Fruit fly (Drosophila melanogaster) whole organism, prepupa: ENCODE data around the gene CG13950.

Source experiments
- CG11294 ChIP-seq: fragments of 200-800 bp; sonication (Bioruptor generic); IDR thresholded peaks from 2 replicates; pipeline ENCODE4 v1.3.6; 2022; ENCODE audit warnings: missing biosample characterization, missing genetic modification characterization
- CG15336 ChIP-seq: fragments of 200-800 bp; sonication (Bioruptor generic); IDR thresholded peaks from 2 replicates; pipeline ENCODE4 v1.3.6; 2022; ENCODE audit warnings: missing biosample characterization, missing genetic modification characterization
- CG31627 ChIP-seq: fragments of 200-800 bp; sonication (Bioruptor generic); optimal IDR thresholded peaks from 3 replicates; lab custom pipeline; 2016; ENCODE audit warnings: missing biosample characterization, missing genetic modification characterization
- CG6854 ChIP-seq: fragments of 200-800 bp; sonication (Bioruptor generic); optimal IDR thresholded peaks from 2 replicates; lab custom pipeline; 2017; ENCODE audit warnings: missing biosample characterization, mild to moderate bottlenecking, missing genetic modification characterization
- CG7368 ChIP-seq: fragments of 200-800 bp; sonication (Bioruptor generic); optimal IDR thresholded peaks from 3 replicates; lab custom pipeline; 2016; ENCODE audit warnings: missing biosample characterization, missing genetic modification characterization
- Eip93F ChIP-seq: fragments of 200-800 bp; sonication (Bioruptor generic); optimal IDR thresholded peaks from 2 replicates; lab custom pipeline; 2016; ENCODE audit warnings: missing biosample characterization, mild to moderate bottlenecking, missing genetic modification characterization
- Hr39 ChIP-seq: fragments of 200-800 bp; sonication (Bioruptor generic); optimal IDR thresholded peaks from 2 replicates; lab custom pipeline; 2016; ENCODE audit warnings: missing biosample characterization, missing genetic modification characterization
- Lpt ChIP-seq: fragments of 200-800 bp; sonication (Bioruptor generic); optimal IDR thresholded peaks from 3 replicates; lab custom pipeline; 2016; ENCODE audit warnings: missing biosample characterization, missing genetic modification characterization
- fkh ChIP-seq: fragments of 200-800 bp; sonication (Bioruptor generic); optimal IDR thresholded peaks from 3 replicates; lab custom pipeline; 2017; ENCODE audit warnings: missing biosample characterization, mild to moderate bottlenecking, missing genetic modification characterization, moderate library complexity
- pdm3 ChIP-seq: fragments of 200-800 bp; sonication (Bioruptor generic); optimal IDR thresholded peaks from 3 replicates; lab custom pipeline; 2016; ENCODE audit warnings: missing biosample characterization, missing genetic modification characterization
- salr ChIP-seq, 2 experiments: fragments of 200-800 bp; sonication (Bioruptor generic); optimal IDR thresholded peaks; 3 replicates each; lab custom pipeline; 2016 to 2018; ENCODE audit warnings: missing biosample characterization in 2 of 2, missing genetic modification characterization in 2 of 2, mild to moderate bottlenecking in 1 of 2

- no peak for TF ChIP-seq CG7368 (GFP tag; lab: Kevin White, UChicago)
- TF ChIP-seq Eip93F = no peak
- no peak for TF ChIP-seq CG31627 (GFP tag; lab: Kevin White, UChicago)
- TF ChIP-seq Hr39 (GFP tag; lab: Kevin White, UChicago) = no peak
- TF ChIP-seq CG11294 = no peak
- TF ChIP-seq Lpt (GFP tag; lab: Kevin White, UChicago) = no peak
- no peak for TF ChIP-seq CG6854
- TF ChIP-seq CG15336 (GFP tag; lab: Robert Waterston, UW) = peak; percentile 14; the same call in 1 of the 2 replicates
- no peak for TF ChIP-seq pdm3
- no peak for TF ChIP-seq salr (GFP tag; optimal IDR thresholded peaks at IDR 0.05; lab: Kevin White, UChicago)
- no peak for TF ChIP-seq fkh (GFP tag; lab: Kevin White, UChicago)
Observed at dm6 chr2L:821986-822711, 37.8 kb upstream of the CG13950 start.
